Fruit fly (Drosophila melanogaster) whole organism, embryonic: ENCODE results near the gene CG33687.

Experiments used
- BEAF-32 ChIP-seq: fragments of 200-800 bp; sonication (Bioruptor generic); optimal IDR thresholded peaks from 3 replicates; lab custom pipeline; 2017; ENCODE audit warnings: missing biosample characterization, missing genetic modification characterization, mild to moderate bottlenecking, moderate library complexity, missing genetic modification reagents
- BtbVII ChIP-seq: fragments of 200-800 bp; sonication (Bioruptor generic); optimal IDR thresholded peaks from 3 replicates; lab custom pipeline; 2017; ENCODE audit warnings: missing biosample characterization, mild to moderate bottlenecking, missing genetic modification characterization
- C15 ChIP-seq: fragments of 200-800 bp; sonication (Bioruptor generic); IDR thresholded peaks from 3 replicates; pipeline ENCODE4 v1.3.6; 2022; ENCODE audit warnings: missing biosample characterization, missing genetic modification characterization
- CG10209 ChIP-seq: fragments of 200-800 bp; sonication (Bioruptor generic); optimal IDR thresholded peaks from 3 replicates; lab custom pipeline; 2017; ENCODE audit warnings: missing biosample characterization, mild to moderate bottlenecking, missing genetic modification characterization, missing genetic modification reagents
- CG11398 ChIP-seq: fragments of 200-800 bp; sonication (Bioruptor generic); optimal IDR thresholded peaks from 2 replicates; lab custom pipeline; 2016; ENCODE audit warnings: missing biosample characterization, missing genetic modification characterization
- CG12219 ChIP-seq: fragments of 200-800 bp; sonication (Bioruptor generic); optimal IDR thresholded peaks from 3 replicates; lab custom pipeline; 2018; ENCODE audit warnings: missing biosample characterization, mild to moderate bottlenecking, missing genetic modification characterization
- CG12236 ChIP-seq: fragments of 200-800 bp; sonication (Bioruptor generic); optimal IDR thresholded peaks from 2 replicates; lab custom pipeline; 2016; ENCODE audit warnings: missing biosample characterization, missing genetic modification characterization
- CG1233 ChIP-seq: fragments of 200-800 bp; sonication (Bioruptor generic); optimal IDR thresholded peaks from 4 replicates; lab custom pipeline; 2018; ENCODE audit warnings: missing biosample characterization, mild to moderate bottlenecking, missing genetic modification characterization
- CG13624 ChIP-seq: fragments of 200-800 bp; sonication (Bioruptor generic); optimal IDR thresholded peaks from 2 replicates; lab custom pipeline; 2016; ENCODE audit warnings: missing biosample characterization, missing genetic modification characterization
- CG14441 ChIP-seq: fragments of 200-800 bp; sonication (Bioruptor generic); IDR thresholded peaks from 2 replicates; pipeline ENCODE4 v1.3.6; 2022; ENCODE audit warnings: missing biosample characterization, missing genetic modification characterization
- CG15601 ChIP-seq: fragments of 200-800 bp; sonication (Bioruptor generic); optimal IDR thresholded peaks from 3 replicates; lab custom pipeline; 2019; ENCODE audit warnings: missing biosample characterization, mild to moderate bottlenecking, missing genetic modification characterization, moderate library complexity
- CG1647 ChIP-seq: fragments of 200-800 bp; sonication (Bioruptor generic); optimal IDR thresholded peaks from 3 replicates; lab custom pipeline; 2016; ENCODE audit warnings: missing biosample characterization, missing genetic modification characterization
- CG18764 ChIP-seq: fragments of 200-800 bp; sonication (Bioruptor generic); optimal IDR thresholded peaks from 3 replicates; lab custom pipeline; 2016; ENCODE audit warnings: missing biosample characterization, missing genetic modification characterization
- CG4328 ChIP-seq: fragments of 200-800 bp; sonication (Bioruptor generic); optimal IDR thresholded peaks from 3 replicates; lab custom pipeline; 2017; ENCODE audit warnings: missing biosample characterization, missing genetic modification reagents, missing genetic modification characterization
- CG5245 ChIP-seq: fragments of 200-800 bp; sonication (Bioruptor generic); optimal IDR thresholded peaks from 3 replicates; lab custom pipeline; 2016; ENCODE audit warnings: missing biosample characterization, missing genetic modification characterization
- CG6654 ChIP-seq: fragments of 200-800 bp; sonication (Bioruptor generic); optimal IDR thresholded peaks from 2 replicates; lab custom pipeline; 2017; ENCODE audit warnings: missing biosample characterization, mild to moderate bottlenecking, missing genetic modification characterization
- CG6813 ChIP-seq: fragments of 200-800 bp; sonication (Bioruptor generic); optimal IDR thresholded peaks from 2 replicates; lab custom pipeline; 2017; ENCODE audit warnings: missing biosample characterization, missing genetic modification characterization, mild to moderate bottlenecking, moderate library complexity, missing genetic modification reagents
- CG7928 ChIP-seq: fragments of 200-800 bp; sonication (Bioruptor generic); optimal IDR thresholded peaks from 2 replicates; lab custom pipeline; 2017; ENCODE audit warnings: missing biosample characterization, mild to moderate bottlenecking, missing genetic modification characterization
- CG8388 ChIP-seq: fragments of 200-800 bp; sonication (Bioruptor generic); optimal IDR thresholded peaks from 2 replicates; lab custom pipeline; 2019; ENCODE audit warnings: missing biosample characterization, mild to moderate bottlenecking, missing genetic modification characterization, moderate library complexity
- CoRest ChIP-seq: fragments of 200-800 bp; sonication (Bioruptor generic); optimal IDR thresholded peaks from 3 replicates; lab custom pipeline; 2018; ENCODE audit warnings: missing biosample characterization, mild to moderate bottlenecking, missing genetic modification characterization, moderate library complexity
- Fer2 ChIP-seq: fragments of 200-800 bp; sonication (Bioruptor generic); optimal IDR thresholded peaks from 2 replicates; lab custom pipeline; 2018; ENCODE audit warnings: missing biosample characterization, mild to moderate bottlenecking, missing genetic modification characterization, moderate library complexity
- H2.0 ChIP-seq: fragments of 200-800 bp; sonication (Bioruptor generic); IDR thresholded peaks from 2 replicates; pipeline ENCODE4 v1.3.6; 2022; ENCODE audit warnings: missing biosample characterization, missing genetic modification characterization
- HLH3B ChIP-seq: fragments of 200-800 bp; sonication (Bioruptor generic); IDR thresholded peaks from 2 replicates; pipeline ENCODE4 v1.3.6; 2022; ENCODE audit warnings: missing biosample characterization, missing genetic modification characterization
- HLH54F ChIP-seq: fragments of 200-800 bp; sonication (Bioruptor generic); optimal IDR thresholded peaks from 3 replicates; lab custom pipeline; 2016; ENCODE audit warnings: missing biosample characterization, missing genetic modification characterization
- HmgZ ChIP-seq: fragments of 200-800 bp; sonication (Bioruptor generic); optimal IDR thresholded peaks from 2 replicates; lab custom pipeline; 2018; ENCODE audit warnings: missing biosample characterization, mild to moderate bottlenecking, missing genetic modification characterization
- MESR4 ChIP-seq: fragments of 200-800 bp; sonication (Bioruptor generic); optimal IDR thresholded peaks from 2 replicates; lab custom pipeline; 2018; ENCODE audit warnings: missing biosample characterization, mild to moderate bottlenecking, missing genetic modification characterization, moderate library complexity
- Mrtf ChIP-seq: fragments of 200-800 bp; sonication (Bioruptor generic); IDR thresholded peaks from 3 replicates; pipeline ENCODE4 v1.3.6; 2022; ENCODE audit warnings: missing biosample characterization, missing genetic modification characterization
- Sry-β ChIP-seq: fragments of 200-800 bp; sonication (Bioruptor generic); optimal IDR thresholded peaks from 2 replicates; lab custom pipeline; 2018; ENCODE audit warnings: missing biosample characterization, mild to moderate bottlenecking, missing genetic modification characterization, moderate library complexity
- ap ChIP-seq: fragments of 200-800 bp; sonication (Bioruptor generic); IDR thresholded peaks from 2 replicates; pipeline ENCODE4 v1.3.6; 2022; ENCODE audit warnings: missing biosample characterization, missing genetic modification characterization
- chif ChIP-seq, 2 experiments: fragments of 200-800 bp; sonication (Bioruptor generic); optimal IDR thresholded peaks; 3 replicates each; lab custom pipeline; 2016; ENCODE audit warnings: missing biosample characterization in 2 of 2, missing genetic modification characterization in 2 of 2
- crol ChIP-seq: fragments of 200-800 bp; sonication (Bioruptor generic); IDR thresholded peaks from 2 replicates; pipeline ENCODE4 v1.3.6; 2022; ENCODE audit warnings: missing biosample characterization, missing genetic modification characterization
- crp ChIP-seq, 2 experiments: fragments of 200-800 bp; sonication (Bioruptor generic); optimal IDR thresholded peaks; 2 replicates in 1 of 2; 3 replicates in 1 of 2; lab custom pipeline; 2017; ENCODE audit warnings: missing biosample characterization in 2 of 2, missing genetic modification characterization in 2 of 2, mild to moderate bottlenecking in 1 of 2, moderate library complexity in 1 of 2
- dan ChIP-seq: fragments of 200-800 bp; sonication (Bioruptor generic); IDR thresholded peaks from 2 replicates; pipeline ENCODE4 v1.3.6; 2022; ENCODE audit warnings: missing biosample characterization, missing genetic modification characterization
- dpn ChIP-seq, 2 experiments: fragments of 200-800 bp; sonication (Bioruptor generic); optimal IDR thresholded peaks; 3 replicates each; lab custom pipeline; 2016; ENCODE audit warnings: missing biosample characterization in 2 of 2, missing genetic modification characterization in 2 of 2
- esg ChIP-seq: fragments of 200-800 bp; sonication (Bioruptor generic); conservative IDR thresholded peaks from 2 replicates; pipeline ENCODE4 v1.3.6; 2022; ENCODE audit warnings: missing biosample characterization, missing genetic modification characterization
- eyg ChIP-seq: fragments of 200-800 bp; sonication (Bioruptor generic); optimal IDR thresholded peaks from 3 replicates; lab custom pipeline; 2016; ENCODE audit warnings: missing biosample characterization, missing genetic modification characterization
- ftz-f1 ChIP-seq: fragments of 200-800 bp; sonication (Bioruptor generic); optimal IDR thresholded peaks from 2 replicates; lab custom pipeline; 2016; ENCODE audit warnings: missing biosample characterization, missing genetic modification characterization
- gt ChIP-seq: fragments of 200-800 bp; sonication (Bioruptor generic); IDR thresholded peaks from 2 replicates; pipeline ENCODE4 v1.3.6; 2022; ENCODE audit warnings: missing biosample characterization, missing genetic modification characterization
- insv ChIP-seq, 2 experiments: fragments of 200-800 bp; sonication (Bioruptor generic); optimal IDR thresholded peaks; 3 replicates each; lab custom pipeline; 2016 to 2018; ENCODE audit warnings: missing biosample characterization in 2 of 2, missing genetic modification characterization in 2 of 2
- jing ChIP-seq: fragments of 200-800 bp; sonication (Bioruptor generic); optimal IDR thresholded peaks from 2 replicates; lab custom pipeline; 2018; ENCODE audit warnings: missing biosample characterization, mild to moderate bottlenecking, missing genetic modification characterization
- kah ChIP-seq: fragments of 200-800 bp; sonication (Bioruptor generic); optimal IDR thresholded peaks from 2 replicates; lab custom pipeline; 2018; ENCODE audit warnings: missing biosample characterization, mild to moderate bottlenecking, missing genetic modification characterization
- oc ChIP-seq: fragments of 200-800 bp; sonication (Bioruptor generic); optimal IDR thresholded peaks from 2 replicates; lab custom pipeline; 2018; ENCODE audit warnings: missing biosample characterization, mild to moderate bottlenecking, missing genetic modification characterization, moderate library complexity
- odd ChIP-seq: fragments of 200-800 bp; sonication (Bioruptor generic); optimal IDR thresholded peaks from 2 replicates; lab custom pipeline; 2017; ENCODE audit warnings: missing biosample characterization, mild to moderate bottlenecking, missing genetic modification characterization
- otp ChIP-seq: fragments of 200-800 bp; sonication (Bioruptor generic); IDR thresholded peaks from 3 replicates; pipeline ENCODE4, ENCODE4 v1.3.6; 2022; ENCODE audit warnings: missing biosample characterization, missing genetic modification characterization
- pb ChIP-seq: fragments of 200-800 bp; sonication (Bioruptor generic); optimal IDR thresholded peaks from 3 replicates; lab custom pipeline; 2016; ENCODE audit warnings: missing biosample characterization, missing genetic modification characterization
- trem ChIP-seq: fragments of 200-800 bp; optimal IDR thresholded peaks from 3 replicates; lab custom pipeline; 2019; ENCODE audit warnings: missing biosample characterization, mild to moderate bottlenecking, missing genetic modification characterization, moderate library complexity
- tup ChIP-seq: fragments of 200-800 bp; sonication (Bioruptor generic); optimal IDR thresholded peaks from 2 replicates; lab custom pipeline; 2016; ENCODE audit warnings: missing biosample characterization, mild to moderate bottlenecking, missing genetic modification characterization, moderate library complexity
- twi ChIP-seq: fragments of 200-800 bp; optimal IDR thresholded peaks from 2 replicates; lab custom pipeline; 2019; ENCODE audit warnings: missing biosample characterization, mild to moderate bottlenecking, missing genetic modification characterization, moderate library complexity
- usp ChIP-seq: fragments of >200 bp; optimal IDR thresholded peaks from 2 replicates; lab custom pipeline; 2017; ENCODE audit warnings: missing biosample characterization, missing genetic modification characterization

CG33687 gene

dm6 chr3L:16161847-16162556, 35.7 kb upstream of the CG33687 start (continued):
- TF ChIP-seq CG18764 (GFP tag; lab: Kevin White, UChicago) = peak; percentile 24
- TF ChIP-seq chif (GFP tag; optimal IDR thresholded peaks at IDR 0.05; lab: Kevin White, UChicago) = peak; percentile 48 to 55
- TF ChIP-seq insv (GFP tag; optimal IDR thresholded peaks at IDR 0.05; lab: Kevin White, UChicago) = peak in 1 of 2 experiments; percentile 9
- TF ChIP-seq MESR4 (GFP tag; lab: Kevin White, UChicago) = no peak
- TF ChIP-seq C15 (GFP tag; lab: Robert Waterston, UW) = no peak
- peak; percentile 76 for TF ChIP-seq CG13624 (GFP tag; lab: Kevin White, UChicago)
- TF ChIP-seq jing (GFP tag; lab: Kevin White, UChicago) = peak; percentile 16
- TF ChIP-seq CG7928 = peak; percentile 14
- TF ChIP-seq CG8388 (GFP tag; lab: Kevin White, UChicago) = peak; percentile 60
- peak; percentile 19 for TF ChIP-seq trem
- no peak for TF ChIP-seq tup (GFP tag; lab: Kevin White, UChicago)
- no peak for TF ChIP-seq Sry-β (GFP tag; lab: Kevin White, UChicago)
- TF ChIP-seq oc (tag; lab: Kevin White, UChicago) = peak; percentile 33
- peak; percentile 50; the same call in 1 of the 2 replicates for TF ChIP-seq H2.0 (GFP tag; lab: Robert Waterston, UW)
- peak; percentile 66 for TF ChIP-seq HLH3B (GFP tag; lab: Robert Waterston, UW)
- TF ChIP-seq esg = peak; percentile 59
- no peak for TF ChIP-seq CG6654 (GFP tag; lab: Kevin White, UChicago)
- peak; percentile 69 for TF ChIP-seq CG6813 (GFP tag; lab: Kevin White, UChicago)
- no peak for TF ChIP-seq usp (GFP tag; lab: Kevin White, UChicago)
- peak; percentile 36; the same call in 1 of the 2 replicates for TF ChIP-seq CG14441 (GFP tag; lab: Robert Waterston, UW)
- peak; percentile 63 for TF ChIP-seq Fer2 (tag; lab: Kevin White, UChicago)
- peak; percentile 80 for TF ChIP-seq CG15601 (tag; lab: Kevin White, UChicago)
- TF ChIP-seq crol (GFP tag; lab: Robert Waterston, UW) = peak; percentile 84
- peak; percentile 33 for TF ChIP-seq CG1647 (GFP tag; lab: Kevin White, UChicago)
- peak; percentile 71 to 79 for TF ChIP-seq dpn (GFP tag; optimal IDR thresholded peaks at IDR 0.05; lab: Kevin White, UChicago)
- peak; percentile 80 for TF ChIP-seq BtbVII (GFP tag; lab: Kevin White, UChicago)
- TF ChIP-seq ap (GFP tag; lab: Robert Waterston, UW) = no peak; the same call in 1 of the 2 replicates
- TF ChIP-seq CoRest (tag; lab: Kevin White, UChicago) = peak; percentile 86
- peak; percentile 74 for TF ChIP-seq HLH54F (GFP tag; lab: Kevin White, UChicago)
- TF ChIP-seq kah (GFP tag; lab: Kevin White, UChicago) = peak; percentile 27
- TF ChIP-seq twi (tag; lab: Kevin White, UChicago) = peak; percentile 62
- TF ChIP-seq CG1233 (GFP tag; lab: Kevin White, UChicago) = peak; percentile 51
- TF ChIP-seq HmgZ (tag; lab: Kevin White, UChicago) = peak; percentile 73
- TF ChIP-seq ftz-f1 = no peak
- TF ChIP-seq CG4328 (GFP tag; lab: Kevin White, UChicago) = peak; percentile 43
- TF ChIP-seq odd = peak; percentile 67
- TF ChIP-seq BEAF-32 (GFP tag; lab: Kevin White, UChicago) = no peak
- TF ChIP-seq CG5245 (GFP tag; lab: Kevin White, UChicago) = peak; percentile 60
- peak; percentile 52 for TF ChIP-seq CG12236 (GFP tag; lab: Kevin White, UChicago)
- TF ChIP-seq dan = no peak
- TF ChIP-seq CG11398 = peak; percentile 34
- no peak for TF ChIP-seq gt (GFP tag; lab: Robert Waterston, UW)
- no peak for TF ChIP-seq otp (GFP tag; lab: Robert Waterston, UW)
- TF ChIP-seq pb (GFP tag; lab: Kevin White, UChicago) = peak; percentile 53
- peak; percentile 62 for TF ChIP-seq eyg
- peak in 1 of 2 experiments; percentile 16 for TF ChIP-seq crp (GFP tag; optimal IDR thresholded peaks at IDR 0.05; lab: Kevin White, UChicago)
- peak; percentile 33; the same call in 1 of the 3 replicates for TF ChIP-seq Mrtf
- TF ChIP-seq CG10209 (GFP tag; lab: Kevin White, UChicago) = peak; percentile 82
- TF ChIP-seq CG12219 (GFP tag; lab: Kevin White, UChicago) = peak; percentile 69
